Fruit fly (Drosophila melanogaster) whole organism, prepupa: ENCODE data around the gene CG31191.

Experiments used
- Blimp-1 ChIP-seq: fragments of 200-800 bp; sonication (Bioruptor generic); optimal IDR thresholded peaks from 3 replicates; lab custom pipeline; 2017; ENCODE audit warnings: missing biosample characterization, missing genetic modification characterization, mild to moderate bottlenecking, moderate library complexity, missing genetic modification reagents
- CG4318 ChIP-seq: fragments of 200-800 bp; sonication (Bioruptor generic); optimal IDR thresholded peaks from 3 replicates; lab custom pipeline; 2017; ENCODE audit warnings: missing biosample characterization, mild to moderate bottlenecking, missing genetic modification characterization
- CG6808 ChIP-seq: fragments of 200-800 bp; sonication (Bioruptor generic); optimal IDR thresholded peaks from 3 replicates; lab custom pipeline; 2017; ENCODE audit warnings: missing biosample characterization, missing genetic modification characterization, mild to moderate bottlenecking, moderate library complexity, missing genetic modification reagents
- Gug ChIP-seq: fragments of 200-800 bp; sonication (Bioruptor generic); IDR thresholded peaks from 2 replicates; pipeline ENCODE4 v1.3.6; 2022; ENCODE audit warnings: missing biosample characterization, missing genetic modification characterization
- Hr38 ChIP-seq: sonication (Bioruptor generic); optimal IDR thresholded peaks from 2 replicates; lab custom pipeline; 2016; ENCODE audit warnings: missing biosample characterization, missing genetic modification characterization
- Hr39 ChIP-seq: fragments of 200-800 bp; sonication (Bioruptor generic); optimal IDR thresholded peaks from 2 replicates; lab custom pipeline; 2016; ENCODE audit warnings: missing biosample characterization, missing genetic modification characterization
- Sox15 ChIP-seq: fragments of 200-800 bp; sonication (Bioruptor generic); optimal IDR thresholded peaks from 3 replicates; lab custom pipeline; 2016; ENCODE audit warnings: missing biosample characterization, missing genetic modification characterization
- cyc ChIP-seq: fragments of 200-800 bp; sonication (Bioruptor generic); optimal IDR thresholded peaks from 3 replicates; lab custom pipeline; 2016; ENCODE audit warnings: missing biosample characterization, missing genetic modification characterization
- eg ChIP-seq: fragments of 200-800 bp; sonication (Bioruptor generic); IDR thresholded peaks from 3 replicates; pipeline ENCODE4 v1.3.6; 2022; ENCODE audit warnings: missing biosample characterization, missing genetic modification characterization
- salr ChIP-seq, 2 experiments: fragments of 200-800 bp; sonication (Bioruptor generic); optimal IDR thresholded peaks; 3 replicates each; lab custom pipeline; 2016 to 2018; ENCODE audit warnings: missing biosample characterization in 2 of 2, missing genetic modification characterization in 2 of 2, mild to moderate bottlenecking in 1 of 2

DNA sequence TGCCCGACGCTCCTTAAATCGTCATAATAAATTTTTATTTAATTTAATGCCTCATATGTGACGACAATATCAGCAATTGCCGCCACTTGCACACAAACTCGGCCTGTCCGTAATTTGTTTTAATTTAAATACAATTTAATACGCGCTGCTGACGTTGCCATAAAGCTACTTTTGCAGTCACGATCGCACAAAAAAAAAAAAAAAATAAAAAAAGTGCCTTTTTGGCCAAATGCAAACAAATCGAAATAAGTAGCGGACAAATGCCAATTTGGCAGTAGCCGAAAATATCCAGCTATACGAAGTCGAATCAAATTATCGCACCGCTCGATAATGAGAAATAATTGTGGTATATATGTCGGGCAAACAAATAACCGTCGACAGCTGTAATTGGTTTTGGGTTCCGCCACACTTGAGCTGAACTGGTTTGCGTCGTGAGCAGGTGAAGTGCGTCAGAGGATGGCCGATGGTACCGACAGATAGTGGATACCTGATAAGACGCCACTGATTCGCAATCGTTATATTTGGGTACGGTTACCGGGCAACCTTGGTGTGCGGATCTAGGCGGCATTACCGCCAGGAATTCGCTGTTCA is 7.2 kb upstream of the CG31191 start:
- TF ChIP-seq Gug (GFP tag; lab: Robert Waterston, UW) (no peak), Blimp-1 (GFP tag; lab: Kevin White, UChicago) (no peak), Hr39 (no peak), cyc (GFP tag; lab: Kevin White, UChicago) (no peak), Sox15 (no peak), CG6808 (GFP tag; lab: Kevin White, UChicago) (no peak), eg (no peak), CG4318 (no peak), Hr38 (GFP tag; lab: Kevin White, UChicago) (no peak), salr (GFP tag; optimal IDR thresholded peaks at IDR 0.05; lab: Kevin White, UChicago) (no peak)
